Fruit fly (Drosophila melanogaster) Kc167 (cell line): ENCODE results near the gene Cpr67Fa1.

Source experiments
- Myc ChIP-seq: fragments of >200 bp; optimal IDR thresholded peaks from 2 replicates; lab custom pipeline; 2017; ENCODE audit warnings: missing external identifiers
- h ChIP-seq: fragments of >200 bp; optimal IDR thresholded peaks from 3 replicates; lab custom pipeline; 2018; ENCODE audit warnings: missing external identifiers
- psq ChIP-seq: fragments of >200 bp; optimal IDR thresholded peaks from 2 replicates; lab custom pipeline; 2017; ENCODE audit warnings: missing external identifiers

DNA sequence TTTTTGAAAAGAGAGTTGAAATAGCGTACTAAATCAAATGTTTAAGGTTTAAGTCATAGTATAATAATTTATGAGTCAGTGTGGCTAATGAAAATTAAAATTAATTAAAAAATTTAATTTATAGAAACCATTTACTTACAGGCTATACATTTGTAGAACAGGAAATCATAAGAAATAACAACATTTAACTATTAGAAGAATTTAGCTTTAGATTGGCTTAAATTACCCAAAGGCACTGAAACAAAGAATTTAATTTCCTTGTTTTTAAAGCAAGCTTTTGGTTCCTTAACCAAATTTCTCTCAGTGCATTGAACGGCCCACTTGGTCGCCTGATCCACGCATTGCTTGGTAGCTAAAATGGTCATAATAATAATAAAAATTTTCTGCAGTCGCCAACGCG, 13.7 kb downstream of the Cpr67Fa1 start:
- TF ChIP-seq psq (lab: Kevin White, UChicago) (no peak), h (lab: Kevin White, UChicago) (no peak), Myc (lab: Kevin White, UChicago) (no peak)
